Fruit fly (Drosophila melanogaster) whole organism, embryonic: ENCODE measurements around the gene vito.
A peak's percentile ranks its signal among the peaks of the same experiment; 100 is the strongest.

ENCODE experiments used
- Ada2b ChIP-seq: fragments of 200-800 bp; sonication (Bioruptor generic); IDR thresholded peaks from 2 replicates; pipeline ENCODE4 v1.3.6; 2022; ENCODE audit warnings: missing biosample characterization, missing genetic modification characterization
- BtbVII ChIP-seq: fragments of 200-800 bp; sonication (Bioruptor generic); optimal IDR thresholded peaks from 3 replicates; lab custom pipeline; 2017; ENCODE audit warnings: missing biosample characterization, mild to moderate bottlenecking, missing genetic modification characterization
- CG10462 ChIP-seq: fragments of 200-800 bp; sonication (Bioruptor generic); optimal IDR thresholded peaks from 2 replicates; lab custom pipeline; 2016; ENCODE audit warnings: missing biosample characterization, missing genetic modification characterization
- CG10565 ChIP-seq: fragments of 200-800 bp; sonication (Bioruptor generic); optimal IDR thresholded peaks from 3 replicates; lab custom pipeline; 2016; ENCODE audit warnings: missing biosample characterization, mild to moderate bottlenecking, missing genetic modification characterization
- CG10959 ChIP-seq: fragments of 200-800 bp; sonication (Bioruptor generic); IDR thresholded peaks from 2 replicates; pipeline ENCODE4 v1.3.6; 2022; ENCODE audit warnings: missing biosample characterization, missing genetic modification characterization
- CG12071 ChIP-seq: fragments of 200-800 bp; sonication (Bioruptor generic); optimal IDR thresholded peaks from 3 replicates; lab custom pipeline; 2018; ENCODE audit warnings: missing biosample characterization, mild to moderate bottlenecking, missing genetic modification characterization
- CG12299 ChIP-seq: fragments of 200-800 bp; sonication (Bioruptor generic); optimal IDR thresholded peaks from 2 replicates; lab custom pipeline; 2018; ENCODE audit warnings: missing biosample characterization, mild to moderate bottlenecking, missing genetic modification characterization
- CG12769 ChIP-seq: fragments of 200-800 bp; sonication (Bioruptor generic); optimal IDR thresholded peaks from 2 replicates; lab custom pipeline; 2019; ENCODE audit warnings: missing biosample characterization, mild to moderate bottlenecking, missing genetic modification characterization, moderate library complexity
- CG13287 ChIP-seq: fragments of 200-800 bp; sonication (Bioruptor generic); IDR thresholded peaks from 2 replicates; pipeline ENCODE4 v1.3.6; 2022; ENCODE audit warnings: missing biosample characterization, missing genetic modification characterization; ENCODE audit not compliant: partially characterized antibody
- CG14710 ChIP-seq: fragments of 200-800 bp; sonication (Bioruptor generic); optimal IDR thresholded peaks from 3 replicates; lab custom pipeline; 2019; ENCODE audit warnings: missing biosample characterization, mild to moderate bottlenecking, missing genetic modification characterization, moderate library complexity
- CG15479 ChIP-seq: fragments of 200-800 bp; sonication (Bioruptor generic); optimal IDR thresholded peaks from 3 replicates; lab custom pipeline; 2019; ENCODE audit warnings: missing biosample characterization, mild to moderate bottlenecking, missing genetic modification characterization, moderate library complexity
- CG16779 ChIP-seq: fragments of 200-800 bp; sonication (Bioruptor generic); IDR thresholded peaks from 2 replicates; pipeline ENCODE4 v1.3.6; 2022; ENCODE audit warnings: missing biosample characterization, missing genetic modification characterization
- CG17829 ChIP-seq: fragments of 200-800 bp; optimal IDR thresholded peaks from 2 replicates; lab custom pipeline; 2019; ENCODE audit warnings: missing biosample characterization, mild to moderate bottlenecking, missing genetic modification characterization, moderate library complexity
- CG1792 ChIP-seq: fragments of 200-800 bp; sonication (Bioruptor generic); optimal IDR thresholded peaks from 2 replicates; lab custom pipeline; 2016; ENCODE audit warnings: missing biosample characterization, missing genetic modification characterization
- CG18599 ChIP-seq: fragments of 200-800 bp; sonication (Bioruptor generic); optimal IDR thresholded peaks from 3 replicates; lab custom pipeline; 2017; ENCODE audit warnings: missing biosample characterization, missing genetic modification characterization, mild to moderate bottlenecking, moderate library complexity, missing genetic modification reagents
- CG2678 ChIP-seq: fragments of 200-800 bp; sonication (Bioruptor generic); optimal IDR thresholded peaks from 3 replicates; lab custom pipeline; 2019; ENCODE audit warnings: missing biosample characterization, mild to moderate bottlenecking, missing genetic modification characterization, moderate library complexity
- CG30431 ChIP-seq: fragments of 200-800 bp; sonication (Bioruptor generic); optimal IDR thresholded peaks from 2 replicates; lab custom pipeline; 2017; ENCODE audit warnings: missing biosample characterization, missing genetic modification characterization
- CG3726 ChIP-seq: fragments of 200-800 bp; sonication (Bioruptor generic); IDR thresholded peaks from 3 replicates; pipeline ENCODE4, ENCODE4 v1.3.6; 2022; ENCODE audit warnings: missing biosample characterization, missing genetic modification characterization
- CG42726 ChIP-seq: fragments of 200-800 bp; sonication (Bioruptor generic); IDR thresholded peaks from 2 replicates; pipeline ENCODE4 v1.3.6; 2022; ENCODE audit warnings: missing biosample characterization, missing genetic modification characterization; ENCODE audit not compliant: partially characterized antibody
- CG4360 ChIP-seq: fragments of 200-800 bp; sonication (Bioruptor generic); IDR thresholded peaks from 2 replicates; pipeline ENCODE4 v1.3.6; 2022; ENCODE audit warnings: missing biosample characterization, missing genetic modification characterization
- CG43689 ChIP-seq: fragments of 200-800 bp; sonication (Bioruptor generic); IDR thresholded peaks from 2 replicates; pipeline ENCODE4 v1.3.6; 2022; ENCODE audit warnings: missing biosample characterization, missing genetic modification characterization
- CG4854 ChIP-seq: fragments of 200-800 bp; sonication (Bioruptor generic); optimal IDR thresholded peaks from 2 replicates; lab custom pipeline; 2016; ENCODE audit warnings: missing biosample characterization, missing genetic modification characterization, inconsistent platforms
- CG5953 ChIP-seq: fragments of 200-800 bp; sonication (Bioruptor generic); IDR thresholded peaks from 2 replicates; pipeline ENCODE4 v1.3.6; 2022; ENCODE audit warnings: missing biosample characterization, missing genetic modification characterization
- CkIIα-i1 ChIP-seq: fragments of 200-800 bp; sonication (Bioruptor generic); IDR thresholded peaks from 2 replicates; pipeline ENCODE4 v1.3.6; 2022; ENCODE audit warnings: missing biosample characterization, missing genetic modification characterization
- CrebB ChIP-seq: fragments of 200-800 bp; sonication (Bioruptor generic); optimal IDR thresholded peaks from 3 replicates; lab custom pipeline; 2018; ENCODE audit warnings: missing biosample characterization, mild to moderate bottlenecking, missing genetic modification characterization
- Dfd ChIP-seq, 2 experiments: fragments of >200 bp; optimal IDR thresholded peaks; 2 replicates each; lab custom pipeline; 2017; ENCODE audit warnings: missing biosample characterization in 2 of 2, missing genetic modification characterization in 2 of 2
- Fer1 ChIP-seq: fragments of 200-800 bp; sonication (Bioruptor generic); optimal IDR thresholded peaks from 2 replicates; lab custom pipeline; 2017; ENCODE audit warnings: missing biosample characterization, mild to moderate bottlenecking, missing genetic modification characterization
- H15 ChIP-seq: fragments of 200-800 bp; sonication (Bioruptor generic); IDR thresholded peaks from 3 replicates; pipeline ENCODE4 v1.3.6; 2022; ENCODE audit warnings: missing biosample characterization, missing genetic modification characterization
- HLH3B ChIP-seq: fragments of 200-800 bp; sonication (Bioruptor generic); IDR thresholded peaks from 2 replicates; pipeline ENCODE4 v1.3.6; 2022; ENCODE audit warnings: missing biosample characterization, missing genetic modification characterization
- HmgD ChIP-seq: fragments of 200-800 bp; sonication (Bioruptor generic); optimal IDR thresholded peaks from 3 replicates; lab custom pipeline; 2016; ENCODE audit warnings: missing biosample characterization, missing genetic modification characterization
- Hmr ChIP-seq: fragments of 200-800 bp; sonication (Bioruptor generic); optimal IDR thresholded peaks from 3 replicates; lab custom pipeline; 2017; ENCODE audit warnings: mild to moderate bottlenecking, missing biosample characterization, missing genetic modification reagents, missing genetic modification characterization
- NC2β ChIP-seq: fragments of 200-800 bp; sonication (Bioruptor generic); optimal IDR thresholded peaks from 2 replicates; lab custom pipeline; 2016; ENCODE audit warnings: missing biosample characterization, missing genetic modification characterization
- Opbp ChIP-seq: fragments of 200-800 bp; sonication (Bioruptor generic); IDR thresholded peaks from 3 replicates; pipeline ENCODE4 v1.3.6; 2022; ENCODE audit warnings: missing biosample characterization, missing genetic modification characterization; ENCODE audit not compliant: partially characterized antibody
- Pdp1 ChIP-seq, 2 experiments: fragments of 200-800 bp; sonication (Bioruptor generic); optimal IDR thresholded peaks; 3 replicates each; lab custom pipeline; 2016; ENCODE audit warnings: missing biosample characterization in 2 of 2, missing genetic modification characterization in 2 of 2, mild to moderate bottlenecking in 1 of 2, moderate library complexity in 1 of 2
- Rfx ChIP-seq: fragments of 200-800 bp; sonication (Bioruptor generic); IDR thresholded peaks from 2 replicates; pipeline ENCODE4 v1.3.6; 2022; ENCODE audit warnings: missing biosample characterization, missing genetic modification characterization
- Stat92E ChIP-seq, 3 experiments: fragments of >200 bp in 2 of 3; fragments of 200-800 bp in 1 of 3; sonication (Bioruptor generic) in 1 of 3; optimal IDR thresholded peaks; 2 replicates each; lab custom pipeline; 2017 to 2019; ENCODE audit warnings: missing biosample characterization in 3 of 3, missing genetic modification characterization in 3 of 3, mild to moderate bottlenecking in 1 of 3, moderate library complexity in 1 of 3
- Tbp ChIP-seq: fragments of >200 bp; optimal IDR thresholded peaks from 2 replicates; lab custom pipeline; 2018; ENCODE audit warnings: missing biosample characterization, missing genetic modification characterization
- bcd ChIP-seq: fragments of 200-800 bp; sonication (Bioruptor generic); optimal IDR thresholded peaks from 2 replicates; lab custom pipeline; 2017; ENCODE audit warnings: missing biosample characterization, mild to moderate bottlenecking, missing genetic modification characterization
- bowl ChIP-seq: fragments of 200-800 bp; sonication (Bioruptor generic); IDR thresholded peaks from 2 replicates; pipeline ENCODE4 v1.3.6; 2022; ENCODE audit warnings: missing biosample characterization, missing genetic modification characterization
- corto ChIP-seq: fragments of 200-800 bp; sonication (Bioruptor generic); optimal IDR thresholded peaks from 2 replicates; lab custom pipeline; 2016; ENCODE audit warnings: missing biosample characterization, mild to moderate bottlenecking, missing genetic modification characterization, moderate library complexity
- crp ChIP-seq, 2 experiments: fragments of 200-800 bp; sonication (Bioruptor generic); optimal IDR thresholded peaks; 2 replicates in 1 of 2; 3 replicates in 1 of 2; lab custom pipeline; 2017; ENCODE audit warnings: missing biosample characterization in 2 of 2, missing genetic modification characterization in 2 of 2, mild to moderate bottlenecking in 1 of 2, moderate library complexity in 1 of 2
- dan ChIP-seq: fragments of 200-800 bp; sonication (Bioruptor generic); IDR thresholded peaks from 2 replicates; pipeline ENCODE4 v1.3.6; 2022; ENCODE audit warnings: missing biosample characterization, missing genetic modification characterization
- esg ChIP-seq: fragments of 200-800 bp; sonication (Bioruptor generic); conservative IDR thresholded peaks from 2 replicates; pipeline ENCODE4 v1.3.6; 2022; ENCODE audit warnings: missing biosample characterization, missing genetic modification characterization
- fd102C ChIP-seq: fragments of 200-800 bp; sonication (Bioruptor generic); optimal IDR thresholded peaks from 2 replicates; lab custom pipeline; 2018; ENCODE audit warnings: missing biosample characterization, mild to moderate bottlenecking, missing genetic modification characterization, moderate library complexity
- h ChIP-seq: fragments of >200 bp; optimal IDR thresholded peaks from 2 replicates; lab custom pipeline; 2017
- ind ChIP-seq: fragments of 200-800 bp; sonication (Bioruptor generic); optimal IDR thresholded peaks from 3 replicates; lab custom pipeline; 2016; ENCODE audit warnings: missing biosample characterization, missing genetic modification characterization
- nmo ChIP-seq: fragments of 200-800 bp; sonication (Bioruptor generic); optimal IDR thresholded peaks from 2 replicates; lab custom pipeline; 2018; ENCODE audit warnings: missing biosample characterization, mild to moderate bottlenecking, missing genetic modification characterization, moderate library complexity
- nom ChIP-seq: fragments of 200-800 bp; sonication (Bioruptor generic); optimal IDR thresholded peaks from 2 replicates; lab custom pipeline; 2017; ENCODE audit warnings: missing biosample characterization, missing genetic modification characterization, mild to moderate bottlenecking, moderate library complexity, missing genetic modification reagents
- pzg ChIP-seq: fragments of 200-800 bp; sonication (Bioruptor generic); optimal IDR thresholded peaks from 3 replicates; lab custom pipeline; 2018; ENCODE audit warnings: missing biosample characterization, mild to moderate bottlenecking, missing genetic modification characterization, moderate library complexity
- tin ChIP-seq: fragments of 200-800 bp; sonication (Bioruptor generic); optimal IDR thresholded peaks from 3 replicates; lab custom pipeline; 2016; ENCODE audit warnings: missing biosample characterization, missing genetic modification characterization

Gene vito

dm6 chr3L:5752903-5753604 is 24.1 kb downstream of the vito start, which contains the start of gene Usp47 (continued):
- no peak for TF ChIP-seq HLH3B (GFP tag; lab: Robert Waterston, UW)
- TF ChIP-seq CG12071 (GFP tag; lab: Kevin White, UChicago), result peak; percentile 16
- peak; percentile 43 for TF ChIP-seq CrebB (tag; lab: Kevin White, UChicago)
- TF ChIP-seq Hmr (GFP tag; lab: Kevin White, UChicago), result peak; percentile 28
- TF ChIP-seq CG3726 (GFP tag; lab: Robert Waterston, UW), result no peak
- TF ChIP-seq corto, result no peak
- no peak for TF ChIP-seq CG5953
- no peak for TF ChIP-seq h (lab: Kevin White, UChicago)
- no peak for TF ChIP-seq Pdp1 (GFP tag; optimal IDR thresholded peaks at IDR 0.05; lab: Kevin White, UChicago)
- no peak for TF ChIP-seq CG10565 (GFP tag; lab: Kevin White, UChicago)
- TF ChIP-seq CG10462 (GFP tag; lab: Kevin White, UChicago), result no peak
- TF ChIP-seq Dfd (GFP tag; optimal IDR thresholded peaks at IDR 0.05; lab: Kevin White, UChicago), result no peak
- TF ChIP-seq Ada2b (GFP tag; lab: Robert Waterston, UW), result no peak
- TF ChIP-seq CG10959, result no peak
- peak; percentile 44 for TF ChIP-seq CG4360 (GFP tag; lab: Robert Waterston, UW)
- TF ChIP-seq dan (GFP tag; lab: Robert Waterston, UW), result no peak
- TF ChIP-seq Fer1 (GFP tag; lab: Kevin White, UChicago), result peak; percentile 58
- no peak for TF ChIP-seq Opbp
- no peak for TF ChIP-seq BtbVII
- TF ChIP-seq CG12769, result no peak
- peak; percentile 34 for TF ChIP-seq NC2β
- no peak for TF ChIP-seq esg (GFP tag; lab: Robert Waterston, UW)
- TF ChIP-seq CG30431 (GFP tag; lab: Kevin White, UChicago), result no peak
- TF ChIP-seq CkIIα-i1 (GFP tag; lab: Robert Waterston, UW), result no peak
- peak; percentile 56; the same call in 1 of the 2 replicates for TF ChIP-seq CG42726 (GFP tag; lab: Robert Waterston, UW)
- TF ChIP-seq CG1792, result no peak
- TF ChIP-seq CG18599 (GFP tag; lab: Kevin White, UChicago), result no peak
- peak; percentile 16 for TF ChIP-seq CG12299
- peak in 1 of 2 experiments; percentile 29 for TF ChIP-seq crp (GFP tag; optimal IDR thresholded peaks at IDR 0.05; lab: Kevin White, UChicago)
- no peak for TF ChIP-seq bcd (GFP tag; lab: Kevin White, UChicago)
- peak; percentile 20 for TF ChIP-seq nom (GFP tag; lab: Kevin White, UChicago)
- TF ChIP-seq CG14710 (tag; lab: Kevin White, UChicago), result no peak
- no peak for TF ChIP-seq Tbp (GFP tag; lab: Kevin White, UChicago)
- TF ChIP-seq Stat92E (GFP tag; optimal IDR thresholded peaks at IDR 0.05; lab: Kevin White, UChicago), result peak in 1 of 3 experiments; percentile 29
- no peak for TF ChIP-seq fd102C
- no peak for TF ChIP-seq ind (GFP tag; lab: Kevin White, UChicago)
- no peak for TF ChIP-seq CG2678
- no peak for TF ChIP-seq H15 (GFP tag; lab: Robert Waterston, UW)
- TF ChIP-seq tin (GFP tag; lab: Kevin White, UChicago), result no peak
- no peak for TF ChIP-seq Rfx (GFP tag; lab: Robert Waterston, UW)
- TF ChIP-seq CG15479 (GFP tag; lab: Kevin White, UChicago), result no peak
- peak; percentile 83 for TF ChIP-seq pzg (GFP tag; lab: Kevin White, UChicago)
- TF ChIP-seq nmo (GFP tag; lab: Kevin White, UChicago), result peak; percentile 0
- TF ChIP-seq bowl (GFP tag; lab: Robert Waterston, UW), result no peak
- no peak for TF ChIP-seq CG17829 (tag; lab: Kevin White, UChicago)
- no peak for TF ChIP-seq CG4854 (GFP tag; lab: Kevin White, UChicago)
- no peak for TF ChIP-seq CG43689 (GFP tag; lab: Robert Waterston, UW)
- TF ChIP-seq CG16779, result no peak
- TF ChIP-seq HmgD (GFP tag; lab: Kevin White, UChicago), result peak; percentile 66
- TF ChIP-seq CG13287 (GFP tag; lab: Robert Waterston, UW), result peak; percentile 47; the same call in 1 of the 2 replicates
